Worm (Caenorhabditis elegans): ENCODE measurements around the gene ltah-1.2.

ce11 chrIV:3598452-3598851 lies 14.4 kb downstream of the ltah-1.2 start, which contains the start of gene Y37E11B.5:
- TF ChIP-seq cog-1 (tag; optimal IDR thresholded peaks at IDR 0.05) (no peak), T22C8.4 (GFP tag; IDR thresholded peaks at IDR 0.05) (no peak), tab-1 (GFP tag; IDR thresholded peaks at IDR 0.05) (no peak), med-1 (GFP tag; optimal IDR thresholded peaks at IDR 0.05; ENCODE audit: insufficient read depth) (no peak), flt-1 (GFP tag; IDR thresholded peaks at IDR 0.05) (no peak), klf-2 (GFP tag; conservative IDR thresholded peaks at IDR 0.05) (no peak), ztf-29 (GFP tag; IDR thresholded peaks at IDR 0.05) (no peak), ztf-23 (GFP tag; IDR thresholded peaks at IDR 0.05) (no peak), ref-1 (GFP tag; conservative IDR thresholded peaks at IDR 0.05) (no peak)

All from whole organism, midembryonic.